Fruit fly (Drosophila melanogaster) whole organism, embryonic: ENCODE results near the gene CG16984.
A peak's percentile ranks its signal among the peaks of the same experiment; 100 is the strongest.

Experiments
- Adf1 ChIP-seq: fragments of 200-800 bp; sonication (Bioruptor generic); IDR thresholded peaks from 2 replicates; pipeline ENCODE4 v1.3.6; 2022; ENCODE audit warnings: missing biosample characterization, missing genetic modification characterization
- Antp ChIP-seq: fragments of 200-800 bp; sonication (Bioruptor generic); optimal IDR thresholded peaks from 3 replicates; lab custom pipeline; 2016; ENCODE audit warnings: missing biosample characterization, missing genetic modification characterization
- Atf-2 ChIP-seq: fragments of 200-800 bp; sonication (Bioruptor generic); optimal IDR thresholded peaks from 2 replicates; lab custom pipeline; 2016; ENCODE audit warnings: missing biosample characterization, missing genetic modification characterization
- CG12769 ChIP-seq: fragments of 200-800 bp; sonication (Bioruptor generic); optimal IDR thresholded peaks from 2 replicates; lab custom pipeline; 2019; ENCODE audit warnings: missing biosample characterization, mild to moderate bottlenecking, missing genetic modification characterization, moderate library complexity
- CG12942 ChIP-seq: fragments of 200-800 bp; sonication (Bioruptor generic); optimal IDR thresholded peaks from 3 replicates; lab custom pipeline; 2016; ENCODE audit warnings: missing biosample characterization, missing genetic modification characterization
- CG13424 ChIP-seq: fragments of 200-800 bp; sonication (Bioruptor generic); optimal IDR thresholded peaks from 2 replicates; lab custom pipeline; 2019; ENCODE audit warnings: missing biosample characterization, mild to moderate bottlenecking, missing genetic modification characterization, moderate library complexity
- CG13775 ChIP-seq: fragments of 200-800 bp; sonication (Bioruptor generic); optimal IDR thresholded peaks from 3 replicates; lab custom pipeline; 2017; ENCODE audit warnings: missing biosample characterization, mild to moderate bottlenecking, missing genetic modification characterization
- CG14710 ChIP-seq: fragments of 200-800 bp; sonication (Bioruptor generic); optimal IDR thresholded peaks from 3 replicates; lab custom pipeline; 2019; ENCODE audit warnings: missing biosample characterization, mild to moderate bottlenecking, missing genetic modification characterization, moderate library complexity
- CG15514 ChIP-seq: fragments of 200-800 bp; sonication (Bioruptor generic); optimal IDR thresholded peaks from 3 replicates; lab custom pipeline; 2017; ENCODE audit warnings: missing biosample characterization, missing genetic modification characterization, mild to moderate bottlenecking, moderate library complexity, missing genetic modification reagents
- CG15601 ChIP-seq: fragments of 200-800 bp; sonication (Bioruptor generic); optimal IDR thresholded peaks from 3 replicates; lab custom pipeline; 2019; ENCODE audit warnings: missing biosample characterization, mild to moderate bottlenecking, missing genetic modification characterization, moderate library complexity
- CG15696 ChIP-seq: fragments of 200-800 bp; sonication (Bioruptor generic); optimal IDR thresholded peaks from 2 replicates; lab custom pipeline; 2019; ENCODE audit warnings: missing biosample characterization, mild to moderate bottlenecking, missing genetic modification characterization, moderate library complexity
- CG17612 ChIP-seq: fragments of 200-800 bp; sonication (Bioruptor generic); IDR thresholded peaks from 2 replicates; pipeline ENCODE4 v1.3.6; 2022; ENCODE audit warnings: missing biosample characterization, missing genetic modification characterization
- CG18262 ChIP-seq: fragments of 200-800 bp; optimal IDR thresholded peaks from 3 replicates; lab custom pipeline; 2019; ENCODE audit warnings: missing biosample characterization, mild to moderate bottlenecking, missing genetic modification characterization, moderate library complexity
- CG30020 ChIP-seq: fragments of 200-800 bp; optimal IDR thresholded peaks from 2 replicates; lab custom pipeline; 2019; ENCODE audit warnings: missing biosample characterization, mild to moderate bottlenecking, missing genetic modification characterization, moderate library complexity
- CG31441 ChIP-seq: fragments of 200-800 bp; sonication (Bioruptor generic); IDR thresholded peaks from 2 replicates; pipeline ENCODE4 v1.3.6; 2022; ENCODE audit warnings: missing biosample characterization, missing genetic modification characterization
- CG5180 ChIP-seq: fragments of 200-800 bp; sonication (Bioruptor generic); optimal IDR thresholded peaks from 3 replicates; lab custom pipeline; 2017; ENCODE audit warnings: missing biosample characterization, missing genetic modification characterization, mild to moderate bottlenecking, moderate library complexity, missing genetic modification reagents
- CG7271 ChIP-seq: fragments of 200-800 bp; sonication (Bioruptor generic); optimal IDR thresholded peaks from 2 replicates; lab custom pipeline; 2018; ENCODE audit warnings: missing biosample characterization, mild to moderate bottlenecking, missing genetic modification characterization, moderate library complexity
- CG8089 ChIP-seq: fragments of 200-800 bp; sonication (Bioruptor generic); optimal IDR thresholded peaks from 3 replicates; lab custom pipeline; 2016; ENCODE audit warnings: missing biosample characterization, missing genetic modification characterization
- D19A ChIP-seq: fragments of 200-800 bp; optimal IDR thresholded peaks from 3 replicates; lab custom pipeline; 2019; ENCODE audit warnings: missing biosample characterization, mild to moderate bottlenecking, missing genetic modification characterization, moderate library complexity
- Dbx ChIP-seq: fragments of 200-800 bp; sonication (Bioruptor generic); IDR thresholded peaks from 3 replicates; pipeline ENCODE4 v1.3.6; 2022; ENCODE audit warnings: missing biosample characterization, missing genetic modification characterization
- E2f1 ChIP-seq: fragments of 200-800 bp; sonication (Bioruptor generic); IDR thresholded peaks from 2 replicates; pipeline ENCODE4 v1.3.6; 2022; ENCODE audit warnings: missing biosample characterization, missing genetic modification characterization
- HLH4C ChIP-seq: fragments of 200-800 bp; sonication (Bioruptor generic); IDR thresholded peaks from 3 replicates; pipeline ENCODE4 v1.3.6; 2022; ENCODE audit warnings: missing biosample characterization, missing genetic modification characterization; ENCODE audit not compliant: partially characterized antibody
- Hr51 ChIP-seq, 2 experiments: fragments of 200-800 bp; sonication (Bioruptor generic); optimal IDR thresholded peaks; 2 replicates in 1 of 2; 3 replicates in 1 of 2; lab custom pipeline; 2016 to 2018; ENCODE audit warnings: missing biosample characterization in 2 of 2, missing genetic modification characterization in 2 of 2, mild to moderate bottlenecking in 1 of 2, moderate library complexity in 1 of 2
- Mes4 ChIP-seq: fragments of 200-800 bp; sonication (Bioruptor generic); optimal IDR thresholded peaks from 2 replicates; lab custom pipeline; 2016; ENCODE audit warnings: missing biosample characterization, missing genetic modification characterization
- NC2β ChIP-seq: fragments of 200-800 bp; sonication (Bioruptor generic); optimal IDR thresholded peaks from 2 replicates; lab custom pipeline; 2016; ENCODE audit warnings: missing biosample characterization, missing genetic modification characterization
- Trl ChIP-seq, 3 experiments: fragments of >200 bp in 2 of 3; fragments of 200-800 bp in 1 of 3; sonication (Bioruptor generic) in 1 of 3; optimal IDR thresholded peaks; 2 replicates in 1 of 3; 3 replicates in 2 of 3; lab custom pipeline; 2016 to 2017; ENCODE audit warnings: missing biosample characterization in 1 of 3, missing genetic modification characterization in 1 of 3
- Xbp1 ChIP-seq: fragments of 200-800 bp; sonication (Bioruptor generic); optimal IDR thresholded peaks from 3 replicates; lab custom pipeline; 2016; ENCODE audit warnings: missing biosample characterization, mild to moderate bottlenecking, missing genetic modification characterization
- bsh ChIP-seq, 2 experiments: fragments of 200-800 bp; sonication (Bioruptor generic); optimal IDR thresholded peaks; 2 replicates each; lab custom pipeline; 2017 to 2018; ENCODE audit warnings: mild to moderate bottlenecking in 2 of 2, missing biosample characterization in 2 of 2, missing genetic modification characterization in 2 of 2, moderate library complexity in 1 of 2
- btn ChIP-seq: fragments of 200-800 bp; sonication (Bioruptor generic); optimal IDR thresholded peaks from 2 replicates; lab custom pipeline; 2016; ENCODE audit warnings: missing biosample characterization, missing genetic modification characterization
- crp ChIP-seq, 2 experiments: fragments of 200-800 bp; sonication (Bioruptor generic); optimal IDR thresholded peaks; 2 replicates in 1 of 2; 3 replicates in 1 of 2; lab custom pipeline; 2017; ENCODE audit warnings: missing biosample characterization in 2 of 2, missing genetic modification characterization in 2 of 2, mild to moderate bottlenecking in 1 of 2, moderate library complexity in 1 of 2
- eyg ChIP-seq: fragments of 200-800 bp; sonication (Bioruptor generic); optimal IDR thresholded peaks from 3 replicates; lab custom pipeline; 2016; ENCODE audit warnings: missing biosample characterization, missing genetic modification characterization
- gfzf ChIP-seq: fragments of 200-800 bp; sonication (Bioruptor generic); optimal IDR thresholded peaks from 2 replicates; lab custom pipeline; 2016; ENCODE audit warnings: missing biosample characterization, mild to moderate bottlenecking, missing genetic modification characterization, moderate library complexity
- hkb ChIP-seq, 2 experiments: fragments of 200-800 bp in 1 of 2; fragments of >200 bp in 1 of 2; sonication (Bioruptor generic) in 1 of 2; IDR thresholded peaks in 1 of 2; optimal IDR thresholded peaks in 1 of 2; 2 replicates each; pipeline versions ENCODE4 v1.3.6 to Lab custom; 2017 to 2022; ENCODE audit warnings: missing biosample characterization in 1 of 2, missing genetic modification characterization in 1 of 2
- jumu ChIP-seq: fragments of 200-800 bp; sonication (Bioruptor generic); optimal IDR thresholded peaks from 3 replicates; lab custom pipeline; 2016; ENCODE audit warnings: missing biosample characterization, missing genetic modification characterization
- kni ChIP-seq: fragments of 200-800 bp; sonication (Bioruptor generic); optimal IDR thresholded peaks from 3 replicates; lab custom pipeline; 2017; ENCODE audit warnings: mild to moderate bottlenecking, missing biosample characterization, missing genetic modification reagents, missing genetic modification characterization
- lab ChIP-seq: fragments of 200-800 bp; sonication (Bioruptor generic); optimal IDR thresholded peaks from 3 replicates; lab custom pipeline; 2017; ENCODE audit warnings: missing biosample characterization, missing genetic modification characterization, mild to moderate bottlenecking, moderate library complexity, missing genetic modification reagents
- mirr ChIP-seq: fragments of 200-800 bp; sonication (Bioruptor generic); optimal IDR thresholded peaks from 3 replicates; lab custom pipeline; 2018; ENCODE audit warnings: missing biosample characterization, mild to moderate bottlenecking, missing genetic modification characterization
- nerfin-1 ChIP-seq: fragments of 200-800 bp; sonication (Bioruptor generic); optimal IDR thresholded peaks from 3 replicates; lab custom pipeline; 2019; ENCODE audit warnings: missing biosample characterization, mild to moderate bottlenecking, missing genetic modification characterization, moderate library complexity
- pfk ChIP-seq: fragments of 200-800 bp; sonication (Bioruptor generic); optimal IDR thresholded peaks from 2 replicates; lab custom pipeline; 2018; ENCODE audit warnings: missing biosample characterization, mild to moderate bottlenecking, missing genetic modification characterization, moderate library complexity
- phol ChIP-seq: fragments of 200-800 bp; sonication (Bioruptor generic); optimal IDR thresholded peaks from 3 replicates; lab custom pipeline; 2018; ENCODE audit warnings: missing biosample characterization, mild to moderate bottlenecking, missing genetic modification characterization, moderate library complexity
- prd ChIP-seq, 3 experiments: fragments of >200 bp in 2 of 3; fragments of 200-800 bp in 1 of 3; sonication (Bioruptor generic) in 1 of 3; optimal IDR thresholded peaks in 2 of 3; IDR thresholded peaks in 1 of 3; 2 replicates in 2 of 3; 3 replicates in 1 of 3; pipeline versions ENCODE4 v1.3.6 to Lab custom; 2017 to 2022; ENCODE audit warnings: missing biosample characterization in 1 of 3, missing genetic modification characterization in 1 of 3
- pzg ChIP-seq: fragments of 200-800 bp; sonication (Bioruptor generic); optimal IDR thresholded peaks from 3 replicates; lab custom pipeline; 2018; ENCODE audit warnings: missing biosample characterization, mild to moderate bottlenecking, missing genetic modification characterization, moderate library complexity
- scrt ChIP-seq: fragments of 200-800 bp; sonication (Bioruptor generic); optimal IDR thresholded peaks from 2 replicates; lab custom pipeline; 2018; ENCODE audit warnings: missing biosample characterization, mild to moderate bottlenecking, missing genetic modification characterization, moderate library complexity
- seq ChIP-seq: fragments of 200-800 bp; sonication (Bioruptor generic); IDR thresholded peaks from 2 replicates; pipeline ENCODE4 v1.3.6; 2022; ENCODE audit warnings: missing biosample characterization, missing genetic modification characterization
- stwl ChIP-seq: fragments of 200-800 bp; sonication (Bioruptor generic); optimal IDR thresholded peaks from 3 replicates; lab custom pipeline; 2018; ENCODE audit warnings: missing biosample characterization, mild to moderate bottlenecking, missing genetic modification characterization, moderate library complexity
- unpg ChIP-seq: fragments of 200-800 bp; sonication (Bioruptor generic); optimal IDR thresholded peaks from 3 replicates; lab custom pipeline; 2018; ENCODE audit warnings: missing biosample characterization, mild to moderate bottlenecking, missing genetic modification characterization, moderate library complexity
- vfl ChIP-seq: fragments of 200-800 bp; sonication (Bioruptor generic); optimal IDR thresholded peaks from 2 replicates; lab custom pipeline; 2016; ENCODE audit warnings: missing biosample characterization, missing genetic modification characterization

Gene CG16984

dm6 chr3L:2631406-2631805 lies 35.8 kb downstream of the CG16984 start, which contains the start of the genes CG42245 and MEP-1 (continued):
- TF ChIP-seq nerfin-1 = peak; percentile 24
- peak; percentile 64 for TF ChIP-seq CG15514 (GFP tag; lab: Kevin White, UChicago)
- TF ChIP-seq CG31441 (GFP tag; lab: Robert Waterston, UW) = no peak
- no peak for TF ChIP-seq pfk
- peak; percentile 46 for TF ChIP-seq lab (GFP tag; lab: Kevin White, UChicago)
- TF ChIP-seq bsh (GFP tag; optimal IDR thresholded peaks at IDR 0.05; lab: Kevin White, UChicago) = peak in 1 of 2 experiments; percentile 53
- peak; percentile 80 for TF ChIP-seq CG14710 (tag; lab: Kevin White, UChicago)
- peak; percentile 40 for TF ChIP-seq CG15601 (tag; lab: Kevin White, UChicago)
- TF ChIP-seq vfl = peak; percentile 11
- peak; percentile 2 for TF ChIP-seq scrt (GFP tag; lab: Kevin White, UChicago)
- no peak for TF ChIP-seq CG15696 (tag; lab: Kevin White, UChicago)
- peak; percentile 14 for TF ChIP-seq Atf-2 (GFP tag; lab: Kevin White, UChicago)
- peak; percentile 15 for TF ChIP-seq gfzf
- no peak for TF ChIP-seq jumu
- TF ChIP-seq stwl = peak; percentile 95
- TF ChIP-seq unpg (GFP tag; lab: Kevin White, UChicago) = peak; percentile 47
- no peak for TF ChIP-seq btn (GFP tag; lab: Kevin White, UChicago)
- TF ChIP-seq hkb (optimal IDR thresholded peaks at IDR 0.05; lab: Kevin White, UChicago) = no peak
- no peak for TF ChIP-seq hkb (GFP tag; IDR thresholded peaks at IDR 0.05; lab: Robert Waterston, UW)
- peak; percentile 82 for TF ChIP-seq pzg (GFP tag; lab: Kevin White, UChicago)
- TF ChIP-seq CG8089 (GFP tag; lab: Kevin White, UChicago) = peak; percentile 6
- TF ChIP-seq kni (GFP tag; lab: Kevin White, UChicago) = no peak
- no peak for TF ChIP-seq CG12769 (tag; lab: Kevin White, UChicago)
- peak; percentile 91 to 96 for TF ChIP-seq crp (GFP tag; optimal IDR thresholded peaks at IDR 0.05; lab: Kevin White, UChicago)
- peak; percentile 22; the same call in 1 of the 3 replicates for TF ChIP-seq Dbx (GFP tag; lab: Robert Waterston, UW)
- peak; percentile 57 for TF ChIP-seq CG12942 (GFP tag; lab: Kevin White, UChicago)
- 0 out of 2 replicates have a peak, but pooled peaks have one; percentile 10 for TF ChIP-seq Adf1 (GFP tag; lab: Robert Waterston, UW)
- TF ChIP-seq CG13775 (GFP tag; lab: Kevin White, UChicago) = peak; percentile 53
- TF ChIP-seq mirr (GFP tag; lab: Kevin White, UChicago) = no peak
- TF ChIP-seq D19A (tag; lab: Kevin White, UChicago) = peak; percentile 27
- TF ChIP-seq CG7271 (tag; lab: Kevin White, UChicago) = peak; percentile 36
- TF ChIP-seq HLH4C = peak; percentile 84
- peak; percentile 49 for TF ChIP-seq Mes4
- TF ChIP-seq prd (optimal IDR thresholded peaks at IDR 0.05; lab: Kevin White, UChicago) = no peak
- TF ChIP-seq prd (GFP tag; IDR thresholded peaks at IDR 0.05; lab: Robert Waterston, UW) = no peak
- peak; percentile 17 for TF ChIP-seq CG13424 (tag; lab: Kevin White, UChicago)
- no peak for TF ChIP-seq CG5180 (GFP tag; lab: Kevin White, UChicago)
- peak; percentile 55 for TF ChIP-seq phol (tag; lab: Kevin White, UChicago)
- TF ChIP-seq Antp (GFP tag; lab: Kevin White, UChicago) = peak; percentile 38
- peak; percentile 8; the same call in 1 of the 2 replicates for TF ChIP-seq seq (GFP tag; lab: Robert Waterston, UW)
- TF ChIP-seq CG17612 (GFP tag; lab: Robert Waterston, UW) = no peak
- TF ChIP-seq CG18262 (tag; lab: Kevin White, UChicago) = peak; percentile 44
- peak; percentile 39 for TF ChIP-seq CG30020
- no peak for TF ChIP-seq E2f1 (GFP tag; lab: Robert Waterston, UW)
- TF ChIP-seq eyg (GFP tag; lab: Kevin White, UChicago) = no peak
- no peak for TF ChIP-seq Trl (optimal IDR thresholded peaks at IDR 0.05; lab: Kevin White, UChicago)
- TF ChIP-seq Trl (GFP tag; optimal IDR thresholded peaks at IDR 0.05; lab: Kevin White, UChicago) = peak; percentile 52
- TF ChIP-seq NC2β (GFP tag; lab: Kevin White, UChicago) = peak; percentile 53
- peak; percentile 57 for TF ChIP-seq Xbp1 (GFP tag; lab: Kevin White, UChicago)
- TF ChIP-seq Hr51 (GFP tag; optimal IDR thresholded peaks at IDR 0.05; lab: Kevin White, UChicago) = peak; percentile 26 to 55
